Fruit fly (Drosophila melanogaster) whole organism, adult: Measurements from ENCODE around the gene Tpi.

Experiments
- CG12768 ChIP-seq: fragments of 200-800 bp; sonication (Bioruptor generic); optimal IDR thresholded peaks from 2 replicates; lab custom pipeline; 2017; ENCODE audit warnings: missing biosample characterization, missing genetic modification characterization, mild to moderate bottlenecking, moderate library complexity, missing genetic modification reagents
- CG14711 ChIP-seq: fragments of 200-800 bp; sonication (Bioruptor generic); optimal IDR thresholded peaks from 2 replicates; lab custom pipeline; 2018; ENCODE audit warnings: missing biosample characterization, mild to moderate bottlenecking, missing genetic modification characterization, moderate library complexity
- CG7045 ChIP-seq: fragments of 200-800 bp; sonication (Bioruptor generic); optimal IDR thresholded peaks from 2 replicates; lab custom pipeline; 2017; ENCODE audit warnings: missing biosample characterization, mild to moderate bottlenecking, missing genetic modification characterization
- CG7101 ChIP-seq: fragments of 200-800 bp; sonication (Bioruptor generic); optimal IDR thresholded peaks from 2 replicates; lab custom pipeline; 2018; ENCODE audit warnings: missing biosample characterization, mild to moderate bottlenecking, missing genetic modification characterization, moderate library complexity
- Clk ChIP-seq: fragments of 200-800 bp; sonication (Bioruptor generic); optimal IDR thresholded peaks from 2 replicates; lab custom pipeline; 2017; ENCODE audit warnings: missing biosample characterization, missing genetic modification characterization
- Hr96 ChIP-seq: fragments of 200-800 bp; sonication (Bioruptor generic); optimal IDR thresholded peaks from 2 replicates; lab custom pipeline; 2016; ENCODE audit warnings: missing biosample characterization, missing genetic modification characterization
- Mnt ChIP-seq: fragments of 200-800 bp; sonication (Bioruptor generic); optimal IDR thresholded peaks from 2 replicates; lab custom pipeline; 2016; ENCODE audit warnings: missing biosample characterization, mild to moderate bottlenecking, missing genetic modification characterization
- cnc ChIP-seq, 2 experiments: fragments of >200 bp; optimal IDR thresholded peaks; 2 replicates each; lab custom pipeline; 2017
- kay ChIP-seq: fragments of 200-800 bp; sonication (Bioruptor generic); peaks from one replicate; lab custom pipeline; 2016; ENCODE audit warnings: missing biosample characterization, missing genetic modification characterization, borderline replicate concordance
- pad ChIP-seq: fragments of 200-800 bp; sonication (Bioruptor generic); optimal IDR thresholded peaks from 3 replicates; lab custom pipeline; 2017; ENCODE audit warnings: missing biosample characterization, missing genetic modification characterization, mild to moderate bottlenecking, moderate library complexity, missing genetic modification reagents
- tj ChIP-seq: fragments of 200-800 bp; sonication (Bioruptor generic); optimal IDR thresholded peaks from 3 replicates; lab custom pipeline; 2017; ENCODE audit warnings: missing biosample characterization, mild to moderate bottlenecking, missing genetic modification characterization, moderate library complexity
- toe ChIP-seq: fragments of 200-800 bp; sonication (Bioruptor generic); optimal IDR thresholded peaks from 2 replicates; lab custom pipeline; 2016; ENCODE audit warnings: missing biosample characterization, missing genetic modification characterization

- TF ChIP-seq cnc (optimal IDR thresholded peaks at IDR 0.05; lab: Kevin White, UChicago) (no peak), CG7101 (tag; lab: Kevin White, UChicago) (no peak), Clk (GFP tag; lab: Kevin White, UChicago) (no peak), kay (GFP tag; lab: Kevin White, UChicago) (no peak), tj (GFP tag; lab: Kevin White, UChicago) (no peak), toe (GFP tag; lab: Kevin White, UChicago) (no peak), Hr96 (GFP tag; lab: Kevin White, UChicago) (no peak), CG12768 (no peak), CG14711 (tag; lab: Kevin White, UChicago) (no peak), pad (GFP tag; lab: Kevin White, UChicago) (no peak), Mnt (GFP tag; lab: Kevin White, UChicago) (no peak), CG7045 (GFP tag; lab: Kevin White, UChicago) (no peak)
Measured at dm6 chr3R:30109380-30109779, 25.0 kb downstream of the Tpi start.
